Worm (Caenorhabditis elegans): ENCODE data around the gene F54C4.4.

ce11 chrIII:63584-64316 lies 23.4 kb downstream of the F54C4.4 start:
- TF ChIP-seq ztf-4 (tag; optimal IDR thresholded peaks at IDR 0.05) (no peak), lir-3 (tag; optimal IDR thresholded peaks at IDR 0.05; ENCODE audit: poor library complexity) (no peak), nhr-76 (tag; optimal IDR thresholded peaks at IDR 0.05) (no peak), nhr-28 (tag; optimal IDR thresholded peaks at IDR 0.05) (no peak), pqm-1 (tag; optimal IDR thresholded peaks at IDR 0.05) (no peak), mep-1 (tag; optimal IDR thresholded peaks at IDR 0.05) (no peak), nhr-12 (tag; optimal IDR thresholded peaks at IDR 0.05) (no peak), lin-15B (tag; optimal IDR thresholded peaks at IDR 0.05) (no peak), nhr-11 (tag; optimal IDR thresholded peaks at IDR 0.05) (no peak), fos-1 (tag; optimal IDR thresholded peaks at IDR 0.05) (no peak), efl-1 (optimal IDR thresholded peaks at IDR 0.05) (no peak), efl-1 (GFP tag; optimal IDR thresholded peaks at IDR 0.05 in 1 of 2) (no peak), fkh-8 (tag; optimal IDR thresholded peaks at IDR 0.05) (no peak), lin-13 (GFP tag; optimal IDR thresholded peaks at IDR 0.05) (no peak), ztf-11 (tag; optimal IDR thresholded peaks at IDR 0.05) (no peak)
